Worm (Caenorhabditis elegans) whole organism, L1 larva: ENCODE results near the gene K03B4.9.

Experiments
- C04F5.9 ChIP-seq: sonication (generic microtip); optimal IDR thresholded peaks from 2 replicates; lab custom pipeline; 2016; ENCODE audit warnings: missing genetic modification characterization, missing compliant biosample characterization
- ama-1 ChIP-seq: fragments of 150-350 bp; optimal IDR thresholded peaks from 2 replicates; lab custom pipeline; 2014
- blmp-1 ChIP-seq: fragments of 150-350 bp; optimal IDR thresholded peaks from 2 replicates; lab custom pipeline; 2014; ENCODE audit warnings: missing biosample characterization, missing genetic modification characterization
- ceh-63 ChIP-seq: fragments of 200-800 bp; sonication (Bioruptor generic); optimal IDR thresholded peaks from 2 replicates; lab custom pipeline; 2018; ENCODE audit warnings: mild to moderate bottlenecking, missing genetic modification characterization, missing compliant biosample characterization
- ceh-8 ChIP-seq: fragments of 200-800 bp; sonication (Bioruptor generic); optimal IDR thresholded peaks from 2 replicates; lab custom pipeline; 2018; ENCODE audit warnings: mild to moderate bottlenecking, missing genetic modification characterization, moderate library complexity, missing compliant biosample characterization
- ceh-90 ChIP-seq: sonication (generic microtip); optimal IDR thresholded peaks from 2 replicates; lab custom pipeline; 2016; ENCODE audit warnings: missing genetic modification characterization, missing compliant biosample characterization
- efl-1 ChIP-seq, 4 experiments: fragments of 150-350 bp; optimal IDR thresholded peaks in 3 of 4; peaks in 1 of 4; 1 replicate in 1 of 4; 2 replicates in 3 of 4; lab custom pipeline; 2014; ENCODE audit warnings: missing biosample characterization in 2 of 4, missing genetic modification characterization in 2 of 4, missing genetic modification reagents in 2 of 4
- elt-2 ChIP-seq: sonication (generic microtip); optimal IDR thresholded peaks from 2 replicates; lab custom pipeline; 2016; ENCODE audit warnings: missing genetic modification characterization, mild to moderate bottlenecking, inconsistent platforms, missing compliant biosample characterization, missing genetic modification reagents
- elt-3 ChIP-seq, 6 experiments: fragments of 150-350 bp in 1 of 6; sonication (generic microtip); optimal IDR thresholded peaks; 2 replicates each; lab custom pipeline; 2017 to 2018; ENCODE audit warnings: missing biosample characterization in 6 of 6, missing genetic modification characterization in 6 of 6, inconsistent platforms in 1 of 6
- grh-1 ChIP-seq: fragments of 200-800 bp; sonication (Bioruptor generic); IDR thresholded peaks from 2 replicates; pipeline ENCODE4 v1.3.6; 2022; ENCODE audit warnings: missing genetic modification reagents, missing genetic modification characterization, missing compliant biosample characterization
- hlh-17 ChIP-seq: fragments of 200-800 bp; sonication (Bioruptor generic); optimal IDR thresholded peaks from 2 replicates; lab custom pipeline; 2018; ENCODE audit warnings: missing genetic modification characterization, mild to moderate bottlenecking, missing compliant biosample characterization, moderate library complexity, borderline replicate concordance
- hpl-2 ChIP-seq: fragments of 150-350 bp; optimal IDR thresholded peaks from 2 replicates; lab custom pipeline; 2014; ENCODE audit warnings: missing biosample characterization, missing genetic modification reagents, missing genetic modification characterization
- irx-1 ChIP-seq: sonication (generic microtip); optimal IDR thresholded peaks from 2 replicates; lab custom pipeline; 2016; ENCODE audit warnings: missing genetic modification characterization, missing compliant biosample characterization
- lin-15B ChIP-seq: fragments of 150-350 bp; sonication (generic microtip); optimal IDR thresholded peaks from 3 replicates; lab custom pipeline; 2014; ENCODE audit warnings: missing biosample characterization, missing genetic modification characterization
- lin-35 ChIP-seq, 2 experiments: fragments of 150-350 bp; optimal IDR thresholded peaks; 2 replicates each; lab custom pipeline; 2014; ENCODE audit warnings: missing biosample characterization in 2 of 2, missing genetic modification characterization in 2 of 2, missing genetic modification reagents in 2 of 2
- lir-3 ChIP-seq: sonication (generic microtip); optimal IDR thresholded peaks from 2 replicates; lab custom pipeline; 2016; ENCODE audit warnings: mild to moderate bottlenecking, missing genetic modification characterization, moderate library complexity, missing compliant biosample characterization; ENCODE audit not compliant: poor library complexity
- lsy-2 ChIP-seq, 2 experiments: fragments of 150-350 bp; optimal IDR thresholded peaks; 2 replicates each; lab custom pipeline; 2014; ENCODE audit warnings: missing biosample characterization in 2 of 2, missing genetic modification characterization in 2 of 2
- mab-9 ChIP-seq: fragments of 200-800 bp; sonication (Bioruptor generic); IDR thresholded peaks from 2 replicates; pipeline ENCODE4 v1.3.6; 2022; ENCODE audit warnings: missing genetic modification reagents, missing genetic modification characterization, missing compliant biosample characterization
- mep-1 ChIP-seq: fragments of 150-350 bp; optimal IDR thresholded peaks from 2 replicates; lab custom pipeline; 2014; ENCODE audit warnings: missing biosample characterization, missing genetic modification characterization
- nhr-20 ChIP-seq: sonication (generic microtip); optimal IDR thresholded peaks from 2 replicates; lab custom pipeline; 2016; ENCODE audit warnings: mild to moderate bottlenecking, missing genetic modification characterization, missing compliant biosample characterization
- nhr-85 ChIP-seq: sonication (generic microtip); peaks from one replicate; lab custom pipeline; 2016; ENCODE audit warnings: missing genetic modification characterization, inconsistent platforms, missing compliant biosample characterization
- skn-1 ChIP-seq: fragments of 150-350 bp; optimal IDR thresholded peaks from 2 replicates; lab custom pipeline; 2014; ENCODE audit warnings: missing biosample characterization, missing genetic modification characterization
- snpc-4 ChIP-seq: fragments of 150-350 bp; optimal IDR thresholded peaks from 2 replicates; lab custom pipeline; 2014; ENCODE audit warnings: missing biosample characterization, missing genetic modification characterization
- snu-23 ChIP-seq: sonication (generic microtip); optimal IDR thresholded peaks from 2 replicates; lab custom pipeline; 2016; ENCODE audit warnings: missing genetic modification characterization, missing compliant biosample characterization
- unc-130 ChIP-seq: fragments of 150-350 bp; optimal IDR thresholded peaks from 2 replicates; lab custom pipeline; 2017; ENCODE audit warnings: missing biosample characterization, missing genetic modification characterization, inconsistent platforms
- ztf-11 ChIP-seq, 2 experiments: sonication (generic microtip); optimal IDR thresholded peaks; 2 replicates each; lab custom pipeline; 2016 to 2017; ENCODE audit warnings: missing genetic modification characterization in 2 of 2, missing biosample characterization in 1 of 2, missing compliant biosample characterization in 1 of 2
- ztf-4 ChIP-seq: fragments of 150-350 bp; optimal IDR thresholded peaks from 2 replicates; lab custom pipeline; 2014; ENCODE audit warnings: missing biosample characterization, missing genetic modification characterization

K03B4.9 gene

ce11 chrV:4653871-4654605 lies 18.3 kb downstream of the K03B4.9 start, which contains the start of the genes col-139 and F41F3.1:
TSS of gene col-139 (minus strand) at chrV:4653971.
TSS of gene F41F3.1 (plus strand) at chrV:4654555.
- TF ChIP-seq grh-1: no peak
- TF ChIP-seq snpc-4 (tag; lab: Kevin White, UChicago): no peak
- no peak for TF ChIP-seq lsy-2 (tag; optimal IDR thresholded peaks at IDR 0.05; lab: Kevin White, UChicago)
- no peak for TF ChIP-seq ceh-63 (GFP tag; lab: Kevin White, UChicago)

DNA sequence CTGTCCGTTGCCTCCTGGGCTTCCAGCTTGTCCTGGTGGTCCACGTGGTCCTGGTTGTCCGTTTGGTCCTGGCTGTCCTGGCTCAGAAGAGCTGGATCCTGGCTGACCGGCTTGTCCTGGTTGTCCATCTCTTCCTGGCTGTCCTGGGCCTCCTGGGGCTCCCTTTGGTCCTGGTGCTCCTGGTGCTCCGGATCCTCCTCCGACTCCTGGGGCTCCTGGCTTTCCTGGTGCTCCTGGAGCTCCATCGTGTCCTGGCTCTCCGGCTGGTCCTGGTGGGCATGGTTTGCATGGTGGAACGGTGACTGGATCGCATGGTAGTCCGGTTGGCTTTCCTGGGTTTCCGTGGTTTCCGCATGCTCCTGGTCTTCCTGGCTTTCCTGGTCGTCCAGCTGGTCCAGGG lies 19.3 kb downstream of the K03B4.9 start:
- TF ChIP-seq ceh-8 (GFP tag; lab: Kevin White, UChicago): peak; percentile 49
- no peak for TF ChIP-seq unc-130
- TF ChIP-seq, all 84 proteins: peak for 1

DNA sequence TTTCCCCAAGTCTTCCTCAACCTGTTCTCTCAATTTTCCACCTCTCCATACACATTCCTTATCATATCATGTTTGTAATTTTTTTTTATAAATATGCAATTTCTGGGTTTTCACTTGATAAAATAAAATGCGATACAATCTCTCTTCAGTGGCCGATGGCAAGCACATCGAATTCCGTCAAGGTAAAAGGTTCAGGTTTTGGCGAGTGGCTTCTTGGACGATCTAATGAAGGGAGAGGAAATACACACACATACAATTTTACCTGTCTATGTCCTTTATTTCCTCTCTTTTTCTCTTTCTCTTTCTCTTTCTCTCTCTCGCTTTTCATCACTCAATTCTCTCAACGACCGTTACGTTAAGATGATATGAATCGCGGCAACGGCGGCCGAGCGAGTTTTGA lies 20.9 kb downstream of the K03B4.9 start:
- peak; percentile 23 for TF ChIP-seq snu-23 (GFP tag; lab: Kevin White, UChicago)
- peak; percentile 23 for TF ChIP-seq mep-1 (tag; lab: Kevin White, UChicago)
- TF ChIP-seq nhr-85: peak; percentile 11
- peak; percentile 24 for TF ChIP-seq nhr-20
- TF ChIP-seq skn-1 (tag; lab: Kevin White, UChicago): no peak
- TF ChIP-seq efl-1 (optimal IDR thresholded peaks at IDR 0.05; lab: Kevin White, UChicago): no peak
- TF ChIP-seq efl-1 (GFP tag; optimal IDR thresholded peaks at IDR 0.05 in 1 of 2; lab: Kevin White, UChicago): peak in 1 of 2 experiments; percentile 45
- TF ChIP-seq lin-35 (GFP tag; optimal IDR thresholded peaks at IDR 0.05; lab: Kevin White, UChicago): peak in 1 of 2 experiments; percentile 18
- no peak for TF ChIP-seq lin-15B (tag; lab: Kevin White, UChicago)
- no peak for TF ChIP-seq ztf-11 (tag; optimal IDR thresholded peaks at IDR 0.05; lab: Kevin White, UChicago)
- TF ChIP-seq elt-3 (tag; optimal IDR thresholded peaks at IDR 0.05; lab: Kevin White, UChicago): peak in 3 of 6 experiments; percentile 15 to 54 (median 48)
- TF ChIP-seq C04F5.9: no peak
- TF ChIP-seq blmp-1 (tag; lab: Kevin White, UChicago): peak; percentile 86
- peak; percentile 11 for TF ChIP-seq elt-2

- no peak for TF ChIP-seq efl-1 (optimal IDR thresholded peaks at IDR 0.05; lab: Kevin White, UChicago)
- peak in 1 of 2 experiments; percentile 57 for TF ChIP-seq efl-1 (GFP tag; optimal IDR thresholded peaks at IDR 0.05 in 1 of 2; lab: Kevin White, UChicago)
- no peak for TF ChIP-seq ceh-90
Observed at ce11 chrV:4649649-4650384, 22.6 kb downstream of the K03B4.9 start.

ce11 chrV:4648527-4648926 lies 23.9 kb downstream of the K03B4.9 start, which contains the start of gene F41F3.8:
TSS of gene F41F3.8 (plus strand) at chrV:4648827.
- no peak for TF ChIP-seq unc-130
- no peak for TF ChIP-seq skn-1 (tag; lab: Kevin White, UChicago)
- TF ChIP-seq hpl-2 (GFP tag; lab: Kevin White, UChicago): no peak
- TF ChIP-seq mab-9 (GFP tag; lab: Robert Waterston, UW): no peak
- peak; percentile 41 for TF ChIP-seq blmp-1 (tag; lab: Kevin White, UChicago)
- TF ChIP-seq lsy-2 (tag; optimal IDR thresholded peaks at IDR 0.05; lab: Kevin White, UChicago): no peak
- TF ChIP-seq lir-3 (tag; lab: Kevin White, UChicago): no peak

ce11 chrV:4647857-4648256 lies 24.5 kb downstream of the K03B4.9 start, which contains the start of gene F41F3.3:
TSS of gene F41F3.3 (minus strand) at chrV:4648239.
- TF ChIP-seq ama-1 (peak; percentile 46), ztf-4 (tag; lab: Kevin White, UChicago) (no peak), irx-1 (no peak), hlh-17 (GFP tag; lab: Kevin White, UChicago) (no peak), efl-1 (optimal IDR thresholded peaks at IDR 0.05; lab: Kevin White, UChicago) (no peak), efl-1 (GFP tag; optimal IDR thresholded peaks at IDR 0.05 in 1 of 2; lab: Kevin White, UChicago) (peak in 1 of 2 experiments; percentile 57), ceh-8 (GFP tag; lab: Kevin White, UChicago) (peak; percentile 75)
- TF ChIP-seq, all 84 proteins: peak for 3
